Worm (Caenorhabditis elegans): Measurements from ENCODE around the gene R13A1.5.

ce11 chrIV:7173489-7173888 is 18.2 kb downstream of the R13A1.5 start, which contains the start of gene str-1:
- no peak for TF ChIP-seq nhr-12 (tag; optimal IDR thresholded peaks at IDR 0.05)
- TF ChIP-seq lsy-2 (tag; optimal IDR thresholded peaks at IDR 0.05): no peak
- no peak for TF ChIP-seq egl-27 (tag; optimal IDR thresholded peaks at IDR 0.05)
- TF ChIP-seq peb-1 (tag; optimal IDR thresholded peaks at IDR 0.05): no peak
- TF ChIP-seq ZK546.5 (tag; optimal IDR thresholded peaks at IDR 0.05): no peak
- TF ChIP-seq nhr-25 (tag; optimal IDR thresholded peaks at IDR 0.05): no peak
- TF ChIP-seq unc-39 (tag; optimal IDR thresholded peaks at IDR 0.05): no peak
- TF ChIP-seq ztf-4 (tag; optimal IDR thresholded peaks at IDR 0.05): no peak
- no peak for TF ChIP-seq nhr-237 (tag; optimal IDR thresholded peaks at IDR 0.05)
- TF ChIP-seq aly-2 (tag; optimal IDR thresholded peaks at IDR 0.05): no peak

All from whole organism, L2 larva.